Worm (Caenorhabditis elegans): Measurements from ENCODE around the gene tars-1.
A peak's percentile ranks its signal among the peaks of the same experiment; 100 is the strongest.

ce11 chrII:11737347-11737746, 41.9 kb upstream of the tars-1 start:
- peak in 1 of 2 experiments; percentile 18 for TF ChIP-seq mdl-1 (tag; optimal IDR thresholded peaks at IDR 0.05)
- TF ChIP-seq lin-13 (GFP tag; optimal IDR thresholded peaks at IDR 0.05): no peak
- peak in 1 of 3 experiments; percentile 30 for TF ChIP-seq dpl-1 (GFP tag; optimal IDR thresholded peaks at IDR 0.05)
- no peak for TF ChIP-seq Y116A8C.19 (tag; optimal IDR thresholded peaks at IDR 0.05; ENCODE audit: borderline replicate concordance)
- TF ChIP-seq unc-62 (GFP tag; optimal IDR thresholded peaks at IDR 0.05): no peak
- peak; percentile 20 for TF ChIP-seq rnt-1 (tag; optimal IDR thresholded peaks at IDR 0.05)
- TF ChIP-seq ces-1 (GFP tag; optimal IDR thresholded peaks at IDR 0.05): no peak
- no peak for TF ChIP-seq aha-1 (tag; optimal IDR thresholded peaks at IDR 0.05)
- TF ChIP-seq nhr-76 (tag; optimal IDR thresholded peaks at IDR 0.05): no peak
- peak in 4 of 6 experiments; percentile 9 to 75 (median 52) for TF ChIP-seq elt-3 (tag; optimal IDR thresholded peaks at IDR 0.05)
